Worm (Caenorhabditis elegans) whole organism, L2 larva: Measurements from ENCODE around the gene mak-1.

Experiments
- C34F6.9 ChIP-seq: fragments of 150-350 bp; optimal IDR thresholded peaks from 2 replicates; lab custom pipeline; 2014; ENCODE audit warnings: missing biosample characterization, missing genetic modification characterization
- F13H6.1 ChIP-seq: sonication (generic microtip); optimal IDR thresholded peaks from 2 replicates; lab custom pipeline; 2016; ENCODE audit warnings: missing genetic modification characterization, missing compliant biosample characterization
- R02D3.7 ChIP-seq: fragments of 150-350 bp; optimal IDR thresholded peaks from 2 replicates; lab custom pipeline; 2014; ENCODE audit warnings: missing biosample characterization, missing genetic modification characterization
- ZK546.5 ChIP-seq: sonication (generic microtip); optimal IDR thresholded peaks from 2 replicates; lab custom pipeline; 2017; ENCODE audit warnings: missing biosample characterization, missing genetic modification characterization
- aly-2 ChIP-seq: fragments of 150-350 bp; optimal IDR thresholded peaks from 2 replicates; lab custom pipeline; 2014; ENCODE audit warnings: missing biosample characterization, missing genetic modification characterization
- ama-1 ChIP-seq: fragments of 150-350 bp; optimal IDR thresholded peaks from 2 replicates; lab custom pipeline; 2018; ENCODE audit warnings: inconsistent platforms
- ceh-16 ChIP-seq: fragments of 150-350 bp; optimal IDR thresholded peaks from 2 replicates; lab custom pipeline; 2014; ENCODE audit warnings: missing biosample characterization, missing genetic modification characterization
- crh-2 ChIP-seq: sonication (generic microtip); optimal IDR thresholded peaks from 2 replicates; lab custom pipeline; 2017; ENCODE audit warnings: missing biosample characterization, missing genetic modification characterization
- dmd-4 ChIP-seq: sonication (generic microtip); optimal IDR thresholded peaks from 2 replicates; lab custom pipeline; 2017; ENCODE audit warnings: missing biosample characterization, missing genetic modification characterization
- egl-27 ChIP-seq: sonication (generic microtip); optimal IDR thresholded peaks from 3 replicates; lab custom pipeline; 2017; ENCODE audit warnings: missing biosample characterization, missing genetic modification reagents, missing genetic modification characterization
- elt-1 ChIP-seq: fragments of 150-350 bp; optimal IDR thresholded peaks from 2 replicates; lab custom pipeline; 2014; ENCODE audit warnings: missing biosample characterization, missing genetic modification characterization
- fos-1 ChIP-seq: fragments of 150-350 bp; optimal IDR thresholded peaks from 2 replicates; lab custom pipeline; 2014; ENCODE audit warnings: missing biosample characterization, missing genetic modification characterization
- gmeb-1 ChIP-seq: fragments of 150-350 bp; optimal IDR thresholded peaks from 2 replicates; lab custom pipeline; 2014; ENCODE audit warnings: missing biosample characterization, missing genetic modification characterization
- lin-11 ChIP-seq: fragments of 150-350 bp; sonication (generic microtip); optimal IDR thresholded peaks from 2 replicates; lab custom pipeline; 2014; ENCODE audit warnings: missing biosample characterization, missing genetic modification characterization, inconsistent platforms, mixed read lengths
- lin-13 ChIP-seq: fragments of 150-350 bp; optimal IDR thresholded peaks from 2 replicates; lab custom pipeline; 2014; ENCODE audit warnings: missing biosample characterization, missing genetic modification reagents, missing genetic modification characterization
- lsy-2 ChIP-seq, 2 experiments: fragments of 150-350 bp in 1 of 2; sonication (generic microtip) in 1 of 2; optimal IDR thresholded peaks; 2 replicates each; lab custom pipeline; 2014 to 2017; ENCODE audit warnings: missing biosample characterization in 2 of 2, missing genetic modification characterization in 2 of 2
- mbf-1 ChIP-seq: sonication (generic microtip); optimal IDR thresholded peaks from 2 replicates; lab custom pipeline; 2017; ENCODE audit warnings: missing biosample characterization, missing genetic modification characterization
- mdl-1 ChIP-seq, 2 experiments: fragments of 150-350 bp in 1 of 2; sonication (generic microtip) in 1 of 2; optimal IDR thresholded peaks; 2 replicates each; lab custom pipeline; 2017; ENCODE audit warnings: missing biosample characterization in 2 of 2, missing genetic modification characterization in 2 of 2
- nhr-10 ChIP-seq: sonication (generic microtip); optimal IDR thresholded peaks from 2 replicates; lab custom pipeline; 2017; ENCODE audit warnings: missing biosample characterization, missing genetic modification characterization
- nhr-11 ChIP-seq: fragments of 150-350 bp; optimal IDR thresholded peaks from 2 replicates; lab custom pipeline; 2014; ENCODE audit warnings: missing biosample characterization, missing genetic modification characterization
- nhr-129 ChIP-seq: fragments of 150-350 bp; optimal IDR thresholded peaks from 2 replicates; lab custom pipeline; 2014; ENCODE audit warnings: missing biosample characterization, missing genetic modification characterization
- nhr-21 ChIP-seq: fragments of 150-350 bp; optimal IDR thresholded peaks from 2 replicates; lab custom pipeline; 2014; ENCODE audit warnings: missing biosample characterization, missing genetic modification characterization
- nhr-23 ChIP-seq: fragments of 150-350 bp; optimal IDR thresholded peaks from 2 replicates; lab custom pipeline; 2014; ENCODE audit warnings: missing biosample characterization, missing genetic modification reagents, missing genetic modification characterization
- nhr-237 ChIP-seq: fragments of 150-350 bp; optimal IDR thresholded peaks from 2 replicates; lab custom pipeline; 2014; ENCODE audit warnings: missing biosample characterization, missing genetic modification characterization
- nhr-25 ChIP-seq: fragments of 150-350 bp; sonication (generic microtip); optimal IDR thresholded peaks from 3 replicates; lab custom pipeline; 2014; ENCODE audit warnings: missing biosample characterization, missing genetic modification characterization
- nhr-6 ChIP-seq: fragments of 150-350 bp; optimal IDR thresholded peaks from 2 replicates; lab custom pipeline; 2014; ENCODE audit warnings: missing biosample characterization, missing genetic modification characterization
- nhr-77 ChIP-seq: fragments of 150-350 bp; optimal IDR thresholded peaks from 2 replicates; lab custom pipeline; 2014; ENCODE audit warnings: missing biosample characterization, missing genetic modification characterization
- peb-1 ChIP-seq: fragments of 150-350 bp; optimal IDR thresholded peaks from 2 replicates; lab custom pipeline; 2014; ENCODE audit warnings: missing biosample characterization, missing genetic modification characterization
- sem-4 ChIP-seq: fragments of 150-350 bp; optimal IDR thresholded peaks from 2 replicates; lab custom pipeline; 2014; ENCODE audit warnings: missing biosample characterization, missing genetic modification reagents, missing genetic modification characterization
- skn-1 ChIP-seq: sonication (generic microtip); optimal IDR thresholded peaks from 2 replicates; lab custom pipeline; 2017; ENCODE audit warnings: missing biosample characterization, missing genetic modification characterization
- sma-3 ChIP-seq: sonication (generic microtip); optimal IDR thresholded peaks from 2 replicates; lab custom pipeline; 2016; ENCODE audit warnings: missing genetic modification reagents, missing genetic modification characterization, missing compliant biosample characterization
- sma-9 ChIP-seq, 2 experiments: fragments of 150-350 bp in 1 of 2; sonication (generic microtip) in 1 of 2; optimal IDR thresholded peaks; 2 replicates each; lab custom pipeline; 2014 to 2016; ENCODE audit warnings: missing genetic modification characterization in 2 of 2, mild to moderate bottlenecking in 1 of 2, missing biosample characterization in 1 of 2, missing compliant biosample characterization in 1 of 2, missing genetic modification reagents in 1 of 2, moderate library complexity in 1 of 2
- snpc-4 ChIP-seq: fragments of 150-350 bp; optimal IDR thresholded peaks from 2 replicates; lab custom pipeline; 2014; ENCODE audit warnings: missing biosample characterization, missing genetic modification characterization
- unc-39 ChIP-seq: fragments of 150-350 bp; optimal IDR thresholded peaks from 2 replicates; lab custom pipeline; 2014; ENCODE audit warnings: missing biosample characterization, missing genetic modification characterization
- unc-55 ChIP-seq: fragments of 150-350 bp; sonication (generic microtip); optimal IDR thresholded peaks from 3 replicates; lab custom pipeline; 2014; ENCODE audit warnings: missing biosample characterization, missing genetic modification reagents, missing genetic modification characterization
- unc-62 ChIP-seq: fragments of 150-350 bp; optimal IDR thresholded peaks from 2 replicates; lab custom pipeline; 2014; ENCODE audit warnings: missing biosample characterization, missing genetic modification reagents, missing genetic modification characterization
- zag-1 ChIP-seq: fragments of 150-350 bp; optimal IDR thresholded peaks from 2 replicates; lab custom pipeline; 2014; ENCODE audit warnings: missing biosample characterization, missing genetic modification characterization
- ztf-1 ChIP-seq: fragments of 200-800 bp; sonication (Bioruptor generic); conservative IDR thresholded peaks from 2 replicates; pipeline ENCODE4 v1.3.6; 2022; ENCODE audit warnings: missing genetic modification characterization, missing compliant biosample characterization
- ztf-11 ChIP-seq: sonication (generic microtip); optimal IDR thresholded peaks from 2 replicates; lab custom pipeline; 2017; ENCODE audit warnings: missing biosample characterization, missing genetic modification characterization
- ztf-4 ChIP-seq: fragments of 150-350 bp; optimal IDR thresholded peaks from 2 replicates; lab custom pipeline; 2014; ENCODE audit warnings: missing biosample characterization, missing genetic modification characterization

mak-1 gene

DNA sequence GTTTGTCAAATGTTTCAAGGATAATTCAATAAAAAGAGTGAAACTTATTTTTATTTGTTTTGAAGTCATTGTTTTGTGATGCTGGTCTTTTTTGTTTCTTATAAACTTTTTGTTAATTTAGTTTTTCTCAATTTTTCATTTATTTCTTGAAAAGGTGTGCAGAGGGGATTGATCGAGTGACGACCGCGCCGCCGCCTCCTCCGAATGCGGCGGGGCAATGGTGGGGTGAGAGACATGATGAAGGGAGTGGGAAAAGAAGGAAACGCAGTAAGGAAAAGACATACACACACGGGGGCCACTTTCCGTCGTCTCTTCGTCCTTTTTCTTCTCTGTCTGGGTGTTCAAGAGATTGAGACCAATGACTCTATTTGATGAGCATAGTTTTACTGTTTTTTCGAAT is 25.5 kb downstream of the mak-1 start:
- TF ChIP-seq lsy-2 (tag; optimal IDR thresholded peaks at IDR 0.05; lab: Kevin White, UChicago) (peak in 1 of 2 experiments; percentile 30), F13H6.1 (tag; lab: Kevin White, UChicago) (peak; percentile 21), nhr-77 (tag; lab: Kevin White, UChicago) (no peak), aly-2 (tag; lab: Kevin White, UChicago) (no peak), nhr-11 (tag; lab: Kevin White, UChicago) (no peak), fos-1 (tag; lab: Kevin White, UChicago) (peak; percentile 30), unc-55 (GFP tag; lab: Kevin White, UChicago) (peak; percentile 39), unc-62 (GFP tag; lab: Kevin White, UChicago) (no peak), egl-27 (tag; lab: Kevin White, UChicago) (peak; percentile 20), nhr-129 (tag; lab: Kevin White, UChicago) (peak; percentile 5), dmd-4 (tag; lab: Kevin White, UChicago) (no peak), gmeb-1 (peak; percentile 13), crh-2 (peak; percentile 12), zag-1 (no peak), nhr-25 (tag; lab: Kevin White, UChicago) (no peak)
- TF ChIP-seq, all 48 proteins: peak for 8

- TF ChIP-seq lin-13 (GFP tag; lab: Kevin White, UChicago) (no peak), unc-39 (no peak)
- TF ChIP-seq, all 48 proteins: peak for 0
These were observed 26.8 kb downstream of the mak-1 start, which contains the start of gene let-19 for ce11 chrII:8770675-8771074. Gene let-19, plus strand, starts transcription at chrII:8770975.

ce11 chrII:8776504-8776903 is 32.6 kb downstream of the mak-1 start:
- TF ChIP-seq dmd-4 (tag; lab: Kevin White, UChicago) (no peak), mdl-1 (tag; optimal IDR thresholded peaks at IDR 0.05; lab: Kevin White, UChicago) (no peak), skn-1 (no peak), nhr-129 (tag; lab: Kevin White, UChicago) (no peak), zag-1 (no peak), aly-2 (tag; lab: Kevin White, UChicago) (no peak), ZK546.5 (tag; lab: Kevin White, UChicago) (no peak), elt-1 (tag; lab: Kevin White, UChicago) (no peak), nhr-11 (tag; lab: Kevin White, UChicago) (no peak), R02D3.7 (no peak)

- TF ChIP-seq F13H6.1 (tag; lab: Kevin White, UChicago) = no peak
- peak; percentile 23 for TF ChIP-seq nhr-129 (tag; lab: Kevin White, UChicago)
- no peak for TF ChIP-seq lsy-2 (tag; optimal IDR thresholded peaks at IDR 0.05; lab: Kevin White, UChicago)
- TF ChIP-seq aly-2 (tag; lab: Kevin White, UChicago) = no peak
These were observed 39.6 kb downstream of the mak-1 start, which contains the start of gene sgn-1 for ce11 chrII:8783451-8783967. Gene sgn-1, minus strand, starts transcription at chrII:8783670.

DNA sequence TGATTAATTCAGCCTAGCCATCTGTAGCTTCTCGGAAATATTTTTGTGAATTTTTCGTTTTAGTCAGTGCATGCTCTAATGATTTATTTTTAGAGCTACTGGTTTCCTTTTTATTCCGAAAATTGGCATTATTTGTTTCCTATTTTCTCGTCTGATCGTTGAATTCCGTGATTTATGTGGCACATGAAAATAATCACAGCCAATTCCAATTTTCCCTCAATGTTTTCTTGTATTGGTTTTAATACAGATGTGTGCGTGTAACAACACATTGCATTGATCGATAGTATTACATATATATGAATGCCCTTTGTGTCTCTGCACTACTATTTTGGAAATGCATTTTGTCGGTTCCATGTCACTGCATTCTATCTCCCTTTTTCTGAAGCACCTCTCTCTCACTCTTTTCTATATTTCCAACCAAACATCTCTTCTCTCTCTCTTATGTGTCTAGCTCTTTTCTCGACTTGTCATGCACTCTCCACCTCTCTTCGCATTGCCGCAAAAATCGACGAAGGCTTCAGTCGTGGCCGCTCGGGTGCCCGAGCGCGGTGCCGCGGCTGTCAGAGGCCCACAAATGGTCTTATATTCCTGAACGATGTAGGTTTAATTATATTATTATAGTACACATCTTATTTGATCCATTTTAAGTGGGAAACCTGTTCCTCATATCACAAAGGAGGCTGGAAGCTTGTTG is 40.5 kb downstream of the mak-1 start:
- TF ChIP-seq fos-1 (tag; lab: Kevin White, UChicago) = peak; percentile 6
- peak; percentile 71 for TF ChIP-seq crh-2
- no peak for TF ChIP-seq nhr-21 (tag; lab: Kevin White, UChicago)
- TF ChIP-seq zag-1 = peak; percentile 33
- TF ChIP-seq unc-62 (GFP tag; lab: Kevin White, UChicago) = no peak
- TF ChIP-seq ztf-4 = peak; percentile 20
- no peak for TF ChIP-seq nhr-10 (tag; lab: Kevin White, UChicago)
- no peak for TF ChIP-seq nhr-11 (tag; lab: Kevin White, UChicago)
- no peak for TF ChIP-seq nhr-237 (tag; lab: Kevin White, UChicago)
- no peak for TF ChIP-seq elt-1 (tag; lab: Kevin White, UChicago)
- peak; percentile 82 for TF ChIP-seq ama-1 (lab: Kevin White, UChicago)
- peak; percentile 86 for TF ChIP-seq C34F6.9 (tag; lab: Kevin White, UChicago)
- no peak for TF ChIP-seq nhr-25 (tag; lab: Kevin White, UChicago)
- TF ChIP-seq unc-39 = no peak
- peak; percentile 49 for TF ChIP-seq F13H6.1 (tag; lab: Kevin White, UChicago)
- no peak for TF ChIP-seq lin-13 (GFP tag; lab: Kevin White, UChicago)
- TF ChIP-seq nhr-23 (tag; lab: Kevin White, UChicago) = no peak
- no peak for TF ChIP-seq R02D3.7
- TF ChIP-seq egl-27 (tag; lab: Kevin White, UChicago) = no peak
- no peak for TF ChIP-seq aly-2 (tag; lab: Kevin White, UChicago)
- no peak for TF ChIP-seq lin-11 (tag; lab: Kevin White, UChicago)
- peak; percentile 71 for TF ChIP-seq unc-55 (GFP tag; lab: Kevin White, UChicago)
- peak; percentile 48 for TF ChIP-seq nhr-129 (tag; lab: Kevin White, UChicago)
- no peak for TF ChIP-seq ztf-1
- no peak for TF ChIP-seq ceh-16 (tag; lab: Kevin White, UChicago)
- no peak for TF ChIP-seq sma-3 (GFP tag; lab: Kevin White, UChicago)
- no peak for TF ChIP-seq nhr-6 (tag; lab: Kevin White, UChicago)
- TF ChIP-seq sma-9 (GFP tag; optimal IDR thresholded peaks at IDR 0.05; lab: Kevin White, UChicago) = peak; percentile 28
- no peak for TF ChIP-seq sma-9 (tag; optimal IDR thresholded peaks at IDR 0.05; lab: Kevin White, UChicago)
- no peak for TF ChIP-seq skn-1
- no peak for TF ChIP-seq ztf-11
- peak; percentile 23 for TF ChIP-seq sem-4 (tag; lab: Kevin White, UChicago)
- no peak for TF ChIP-seq mbf-1
- TF ChIP-seq peb-1 (tag; lab: Kevin White, UChicago) = no peak
- no peak for TF ChIP-seq mdl-1 (tag; optimal IDR thresholded peaks at IDR 0.05; lab: Kevin White, UChicago)
- TF ChIP-seq snpc-4 (tag; lab: Kevin White, UChicago) = peak; percentile 13
